Worm (Caenorhabditis elegans): ENCODE results near the gene wdr-5.1.

The wdr-5.1 gene

DNA sequence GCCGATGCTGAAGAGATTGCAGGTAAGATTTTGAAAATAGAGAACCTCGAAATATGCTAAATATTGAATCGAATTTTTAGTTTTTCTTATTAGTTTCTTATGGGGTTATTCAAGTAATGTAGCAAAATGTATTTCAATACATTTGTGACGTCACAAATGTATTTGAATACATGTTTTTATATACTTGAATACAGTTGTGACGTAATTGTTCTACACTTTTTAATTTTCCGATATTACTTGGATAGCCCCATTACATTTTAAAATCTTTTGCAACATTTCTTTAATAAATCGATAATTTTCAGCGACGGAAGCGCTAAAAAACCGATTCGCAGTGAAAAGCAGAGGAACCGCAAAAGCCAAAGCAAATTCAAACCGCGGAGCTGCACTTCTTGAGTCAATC is 33.2 kb downstream of the wdr-5.1 start:
- TF ChIP-seq Y79H2A.3 (GFP tag; conservative IDR thresholded peaks at IDR 0.05) (no peak), tbx-9 (tag; optimal IDR thresholded peaks at IDR 0.05; ENCODE audit: borderline replicate concordance) (no peak), attf-6 (GFP tag; IDR thresholded peaks at IDR 0.05) (no peak), repo-1 (tag; optimal IDR thresholded peaks at IDR 0.05) (no peak), madf-3 (GFP tag; IDR thresholded peaks at IDR 0.05) (no peak), ama-1 (optimal IDR thresholded peaks at IDR 0.05) (no peak), ama-1 (GFP tag; optimal IDR thresholded peaks at IDR 0.05) (no peak), lin-26 (GFP tag; IDR thresholded peaks at IDR 0.05) (no peak), sdz-38 (tag; optimal IDR thresholded peaks at IDR 0.05) (no peak), F57A8.1 (GFP tag; optimal IDR thresholded peaks at IDR 0.05) (no peak), fkh-3 (tag; optimal IDR thresholded peaks at IDR 0.05) (no peak), lin-54 (GFP tag; optimal IDR thresholded peaks at IDR 0.05) (no peak), attf-5 (GFP tag; optimal IDR thresholded peaks at IDR 0.05) (no peak), ztf-22 (GFP tag; optimal IDR thresholded peaks at IDR 0.05) (no peak), ceh-79 (tag; optimal IDR thresholded peaks at IDR 0.05) (no peak), xnd-1 (tag; optimal IDR thresholded peaks at IDR 0.05) (no peak)

ce11 chrIII:3742090-3742489 is 37.0 kb downstream of the wdr-5.1 start:
- TF ChIP-seq sea-2 (GFP tag; IDR thresholded peaks at IDR 0.05), result no peak
- no peak for TF ChIP-seq T26A5.8 (tag; optimal IDR thresholded peaks at IDR 0.05)
- no peak for TF ChIP-seq nhr-90 (tag; optimal IDR thresholded peaks at IDR 0.05)
- no peak for TF ChIP-seq dpl-1 (GFP tag; optimal IDR thresholded peaks at IDR 0.05)
- TF ChIP-seq hsf-1 (GFP tag; IDR thresholded peaks at IDR 0.05), result no peak
- peak; percentile 74 for TF ChIP-seq madf-6 (GFP tag; IDR thresholded peaks at IDR 0.05)
- no peak for TF ChIP-seq attf-5 (GFP tag; optimal IDR thresholded peaks at IDR 0.05)
- no peak for TF ChIP-seq F57A8.1 (GFP tag; optimal IDR thresholded peaks at IDR 0.05)
- no peak for TF ChIP-seq let-607 (tag; optimal IDR thresholded peaks at IDR 0.05)
- no peak for TF ChIP-seq nhr-80 (tag; optimal IDR thresholded peaks at IDR 0.05)
- TF ChIP-seq T07F8.4 (tag; optimal IDR thresholded peaks at IDR 0.05), result no peak
- TF ChIP-seq ceh-91 (GFP tag; IDR thresholded peaks at IDR 0.05), result no peak
- TF ChIP-seq efl-1 (GFP tag; optimal IDR thresholded peaks at IDR 0.05), result peak; percentile 50
- TF ChIP-seq him-1 (tag; optimal IDR thresholded peaks at IDR 0.05), result no peak
- no peak for TF ChIP-seq ccch-3 (GFP tag; optimal IDR thresholded peaks at IDR 0.05)
- no peak for TF ChIP-seq madf-3 (GFP tag; IDR thresholded peaks at IDR 0.05)
- no peak for TF ChIP-seq pha-4 (tag; optimal IDR thresholded peaks at IDR 0.05)
- TF ChIP-seq zfh-2 (GFP tag; conservative IDR thresholded peaks at IDR 0.05), result peak; percentile 58; the same call in 1 of the 2 replicates
- no peak for TF ChIP-seq sptf-2 (GFP tag; optimal IDR thresholded peaks at IDR 0.05)
- TF ChIP-seq egrh-3 (GFP tag; IDR thresholded peaks at IDR 0.05), result 0 out of 2 replicates have a peak, but pooled peaks have one; percentile 17
- TF ChIP-seq unc-130 (GFP tag; optimal IDR thresholded peaks at IDR 0.05), result no peak
- TF ChIP-seq ekl-4 (GFP tag; IDR thresholded peaks at IDR 0.05), result no peak
- TF ChIP-seq ztf-26 (tag; optimal IDR thresholded peaks at IDR 0.05), result no peak
- TF ChIP-seq Y56A3A.18 (GFP tag; IDR thresholded peaks at IDR 0.05), result no peak
- TF ChIP-seq ztf-22 (GFP tag; optimal IDR thresholded peaks at IDR 0.05), result no peak
- TF ChIP-seq lin-26 (GFP tag; IDR thresholded peaks at IDR 0.05), result no peak
- TF ChIP-seq egl-18 (GFP tag; IDR thresholded peaks at IDR 0.05), result no peak
- no peak for TF ChIP-seq ets-4 (GFP tag; optimal IDR thresholded peaks at IDR 0.05)
- no peak for TF ChIP-seq repo-1 (tag; optimal IDR thresholded peaks at IDR 0.05)
- TF ChIP-seq madf-8 (GFP tag; conservative IDR thresholded peaks at IDR 0.05), result peak; percentile 37; the same call in 1 of the 2 replicates

Data from whole organism, young adult.